Worm (Caenorhabditis elegans) whole organism, L3 larva: ENCODE results near the gene F40A3.4.

Experiments used
- ama-1 ChIP-seq: fragments of 150-350 bp; optimal IDR thresholded peaks from 2 replicates; lab custom pipeline; 2018
- ceh-28 ChIP-seq: fragments of 150-350 bp; optimal IDR thresholded peaks from 2 replicates; lab custom pipeline; 2014; ENCODE audit warnings: missing biosample characterization, missing genetic modification reagents, missing genetic modification characterization
- ceh-82 ChIP-seq: fragments of 150-350 bp; optimal IDR thresholded peaks from 2 replicates; lab custom pipeline; 2014; ENCODE audit warnings: missing biosample characterization, missing genetic modification characterization
- egl-27 ChIP-seq: sonication (generic microtip); optimal IDR thresholded peaks from 4 replicates; lab custom pipeline; 2017; ENCODE audit warnings: missing biosample characterization, missing genetic modification reagents, missing genetic modification characterization
- lin-39 ChIP-seq: fragments of 150-350 bp; optimal IDR thresholded peaks from 2 replicates; lab custom pipeline; 2018; ENCODE audit warnings: missing biosample characterization, missing genetic modification reagents, missing genetic modification characterization
- nfya-1 ChIP-seq: sonication (generic microtip); optimal IDR thresholded peaks from 2 replicates; lab custom pipeline; 2017; ENCODE audit warnings: missing genetic modification characterization, mild to moderate bottlenecking, missing compliant biosample characterization, antibody characterized with exemption, moderate library complexity; ENCODE audit not compliant: insufficient read depth
- nhr-12 ChIP-seq: fragments of 150-350 bp; optimal IDR thresholded peaks from 2 replicates; lab custom pipeline; 2014; ENCODE audit warnings: missing biosample characterization, missing genetic modification characterization
- nhr-23 ChIP-seq: fragments of 150-350 bp; optimal IDR thresholded peaks from 2 replicates; lab custom pipeline; 2014; ENCODE audit warnings: missing biosample characterization, missing genetic modification reagents, missing genetic modification characterization
- pqm-1 ChIP-seq: fragments of 150-350 bp; optimal IDR thresholded peaks from 2 replicates; lab custom pipeline; 2017; ENCODE audit warnings: missing biosample characterization, missing genetic modification characterization, inconsistent platforms
- snpc-4 ChIP-seq: fragments of 150-350 bp; optimal IDR thresholded peaks from 2 replicates; lab custom pipeline; 2014; ENCODE audit warnings: missing biosample characterization, missing genetic modification characterization
- tbx-2 ChIP-seq: sonication (generic microtip); optimal IDR thresholded peaks from 2 replicates; lab custom pipeline; 2016; ENCODE audit warnings: mild to moderate bottlenecking, missing genetic modification characterization, missing compliant biosample characterization
- unc-39 ChIP-seq: sonication (generic microtip); optimal IDR thresholded peaks from 4 replicates; lab custom pipeline; 2017; ENCODE audit warnings: missing biosample characterization, missing genetic modification characterization
- ztf-11 ChIP-seq: fragments of 150-350 bp; optimal IDR thresholded peaks from 2 replicates; lab custom pipeline; 2014; ENCODE audit warnings: missing biosample characterization, missing genetic modification characterization

ce11 chrV:7826362-7826761, 49.2 kb upstream of the F40A3.4 start:
- TF ChIP-seq ama-1 (lab: Kevin White, UChicago) (no peak), ceh-28 (tag; lab: Kevin White, UChicago) (no peak), snpc-4 (tag; lab: Kevin White, UChicago) (no peak), nhr-12 (tag; lab: Kevin White, UChicago) (no peak), nfya-1 (no peak), lin-39 (tag; lab: Kevin White, UChicago) (no peak), nhr-23 (tag; lab: Kevin White, UChicago) (no peak), unc-39 (tag; lab: Kevin White, UChicago) (no peak), egl-27 (tag; lab: Kevin White, UChicago) (no peak), tbx-2 (tag; lab: Kevin White, UChicago) (no peak), ztf-11 (tag; lab: Kevin White, UChicago) (no peak), ceh-82 (tag; lab: Kevin White, UChicago) (no peak), pqm-1 (tag; lab: Kevin White, UChicago) (no peak)
